Worm (Caenorhabditis elegans): ENCODE results near the gene mtss-1.

ce11 chrIII:8815699-8816098, 47.6 kb downstream of the mtss-1 start:
- TF ChIP-seq pha-4 (tag; optimal IDR thresholded peaks at IDR 0.05), result no peak
- TF ChIP-seq flh-1 (GFP tag; optimal IDR thresholded peaks at IDR 0.05), result no peak
- no peak for TF ChIP-seq sem-2 (GFP tag; optimal IDR thresholded peaks at IDR 0.05)
- peak; percentile 37 for TF ChIP-seq unc-62 (GFP tag; optimal IDR thresholded peaks at IDR 0.05)
- TF ChIP-seq ceh-83 (GFP tag; optimal IDR thresholded peaks at IDR 0.05), result no peak
- TF ChIP-seq nhr-237 (tag; optimal IDR thresholded peaks at IDR 0.05), result no peak
- TF ChIP-seq bed-3 (GFP tag; optimal IDR thresholded peaks at IDR 0.05), result no peak
- TF ChIP-seq nhr-76 (tag; optimal IDR thresholded peaks at IDR 0.05), result no peak
